Worm (Caenorhabditis elegans): ENCODE data around the gene C05E4.12.

C05E4.12 gene

ce11 chrV:803472-803871, 41.7 kb upstream of the C05E4.12 start:
- TF ChIP-seq elt-4 (tag; optimal IDR thresholded peaks at IDR 0.05), result no peak
- no peak for TF ChIP-seq mec-3 (tag; optimal IDR thresholded peaks at IDR 0.05; ENCODE audit: borderline replicate concordance)
- no peak for TF ChIP-seq fax-1 (tag; optimal IDR thresholded peaks at IDR 0.05)
- no peak for TF ChIP-seq lin-11 (tag; optimal IDR thresholded peaks at IDR 0.05)
- no peak for TF ChIP-seq ztf-16 (tag; optimal IDR thresholded peaks at IDR 0.05)
- TF ChIP-seq tbx-7 (tag; optimal IDR thresholded peaks at IDR 0.05), result no peak
- no peak for TF ChIP-seq unc-3 (GFP tag; conservative IDR thresholded peaks at IDR 0.05)
- TF ChIP-seq unc-3 (tag; optimal IDR thresholded peaks at IDR 0.05), result no peak
- TF ChIP-seq ceh-48 (tag; optimal IDR thresholded peaks at IDR 0.05), result no peak
- TF ChIP-seq ceh-45 (GFP tag; IDR thresholded peaks at IDR 0.05), result no peak
- no peak for TF ChIP-seq ama-1 (optimal IDR thresholded peaks at IDR 0.05)
- TF ChIP-seq hlh-15 (tag; optimal IDR thresholded peaks at IDR 0.05), result no peak
- no peak for TF ChIP-seq ceh-19 (GFP tag; optimal IDR thresholded peaks at IDR 0.05)
- no peak for TF ChIP-seq ceh-18 (tag; optimal IDR thresholded peaks at IDR 0.05)

- TF ChIP-seq sox-4 (tag; optimal IDR thresholded peaks at IDR 0.05) (no peak), dve-1 (tag; optimal IDR thresholded peaks at IDR 0.05) (no peak), pag-3 (tag; optimal IDR thresholded peaks at IDR 0.05; ENCODE audit: borderline replicate concordance) (no peak), ama-1 (optimal IDR thresholded peaks at IDR 0.05) (no peak), ceh-6 (GFP tag; optimal IDR thresholded peaks at IDR 0.05) (no peak), nhr-11 (tag; optimal IDR thresholded peaks at IDR 0.05) (no peak), ceh-24 (tag; optimal IDR thresholded peaks at IDR 0.05) (no peak), npax-4 (tag; optimal IDR thresholded peaks at IDR 0.05) (no peak), hlh-30 (tag; optimal IDR thresholded peaks at IDR 0.05; ENCODE audit: insufficient read depth) (no peak), odd-2 (tag; optimal IDR thresholded peaks at IDR 0.05) (no peak), tbx-2 (tag; optimal IDR thresholded peaks at IDR 0.05) (no peak), C38D4.7 (GFP tag; optimal IDR thresholded peaks at IDR 0.05) (no peak), unc-3 (GFP tag; conservative IDR thresholded peaks at IDR 0.05) (no peak), unc-3 (tag; optimal IDR thresholded peaks at IDR 0.05) (no peak), ahr-1 (tag; optimal IDR thresholded peaks at IDR 0.05) (no peak)
These were observed 40.9 kb upstream of the C05E4.12 start for ce11 chrV:802726-803125.

- TF ChIP-seq dve-1 (tag; optimal IDR thresholded peaks at IDR 0.05) (no peak), hlh-30 (tag; optimal IDR thresholded peaks at IDR 0.05; ENCODE audit: insufficient read depth) (no peak), ztf-16 (tag; optimal IDR thresholded peaks at IDR 0.05) (no peak), ref-2 (tag; optimal IDR thresholded peaks at IDR 0.05) (no peak)
These were observed 39.8 kb upstream of the C05E4.12 start for ce11 chrV:801555-802060.

- TF ChIP-seq ama-1 (optimal IDR thresholded peaks at IDR 0.05) (no peak), pqm-1 (tag; optimal IDR thresholded peaks at IDR 0.05) (no peak), syd-9 (tag; optimal IDR thresholded peaks at IDR 0.05) (no peak), mec-3 (tag; optimal IDR thresholded peaks at IDR 0.05; ENCODE audit: borderline replicate concordance) (no peak), nhr-232 (tag; optimal IDR thresholded peaks at IDR 0.05) (no peak)
These were observed 38.5 kb upstream of the C05E4.12 start for ce11 chrV:800271-800670.

ce11 chrV:797241-797640, 35.5 kb upstream of the C05E4.12 start:
- no peak for TF ChIP-seq rnt-1 (tag; optimal IDR thresholded peaks at IDR 0.05)
- no peak for TF ChIP-seq unc-55 (GFP tag; optimal IDR thresholded peaks at IDR 0.05)
- TF ChIP-seq pqm-1 (tag; optimal IDR thresholded peaks at IDR 0.05), result no peak
- no peak for TF ChIP-seq ceh-30 (tag; optimal IDR thresholded peaks at IDR 0.05)

- TF ChIP-seq nhr-232 (tag; optimal IDR thresholded peaks at IDR 0.05) (no peak), C38D4.7 (GFP tag; optimal IDR thresholded peaks at IDR 0.05) (no peak), gmeb-2 (tag; optimal IDR thresholded peaks at IDR 0.05) (no peak), sox-4 (tag; optimal IDR thresholded peaks at IDR 0.05) (no peak), eyg-1 (tag; optimal IDR thresholded peaks at IDR 0.05) (no peak), hlh-6 (tag; optimal IDR thresholded peaks at IDR 0.05) (no peak), nfya-1 (tag; optimal IDR thresholded peaks at IDR 0.05) (no peak)
These were observed 32.3 kb upstream of the C05E4.12 start for ce11 chrV:794092-794491.
